Worm (Caenorhabditis elegans): ENCODE results near the gene spe-39.

ce11 chrV:6793744-6794239 lies 8.5 kb downstream of the spe-39 start, which contains the start of gene ZC404.1:
- TF ChIP-seq W03F9.2 (tag; optimal IDR thresholded peaks at IDR 0.05): no peak
- no peak for TF ChIP-seq him-1 (tag; optimal IDR thresholded peaks at IDR 0.05)
